Worm (Caenorhabditis elegans): ENCODE data around the gene panl-3.

The panl-3 gene

ce11 chrIII:9789083-9789482, 29.8 kb upstream of the panl-3 start:
- TF ChIP-seq swsn-7 (tag; optimal IDR thresholded peaks at IDR 0.05), result no peak
- no peak for TF ChIP-seq efl-1 (optimal IDR thresholded peaks at IDR 0.05)
- peak in 1 of 2 experiments; percentile 51 for TF ChIP-seq efl-1 (GFP tag; optimal IDR thresholded peaks at IDR 0.05 in 1 of 2)
- no peak for TF ChIP-seq ceh-90 (tag; optimal IDR thresholded peaks at IDR 0.05)

DNA sequence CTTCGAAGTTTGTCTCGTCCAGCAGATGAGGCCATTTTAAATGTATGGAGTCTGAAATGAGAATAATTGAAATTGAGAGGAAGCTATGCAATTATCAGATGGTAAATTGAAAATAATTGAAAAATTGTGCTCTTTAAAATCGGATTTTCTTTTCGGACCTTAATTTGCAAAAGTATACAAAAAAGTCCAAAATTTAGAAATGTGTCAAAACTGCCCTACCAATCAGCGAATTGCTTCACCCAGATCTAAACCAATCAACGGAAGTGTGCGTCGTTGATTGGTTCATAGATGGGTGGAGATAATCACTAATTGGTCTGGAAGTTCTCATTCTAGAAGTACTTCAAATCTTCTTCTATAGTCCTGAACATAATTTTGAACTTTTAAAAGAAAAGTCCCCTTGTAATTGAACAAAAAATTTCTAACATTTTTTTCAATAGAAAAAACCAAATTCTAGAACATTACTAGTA, 29.2 kb upstream of the panl-3 start, which contains the start of gene R10E11.5:
Gene R10E11.5, minus strand, starts transcription at position 51 of the 467 bp plus-strand sequence.
- no peak for TF ChIP-seq nhr-28 (tag; optimal IDR thresholded peaks at IDR 0.05)
- no peak for TF ChIP-seq mab-9 (GFP tag; IDR thresholded peaks at IDR 0.05)
- no peak for TF ChIP-seq irx-1 (tag; optimal IDR thresholded peaks at IDR 0.05)
- no peak for TF ChIP-seq mep-1 (tag; optimal IDR thresholded peaks at IDR 0.05)
- TF ChIP-seq skn-1 (tag; optimal IDR thresholded peaks at IDR 0.05), result no peak
- no peak for TF ChIP-seq sptf-1 (tag; optimal IDR thresholded peaks at IDR 0.05)
- no peak for TF ChIP-seq ceh-8 (GFP tag; optimal IDR thresholded peaks at IDR 0.05)
- TF ChIP-seq nhr-12 (tag; optimal IDR thresholded peaks at IDR 0.05), result no peak
- TF ChIP-seq unc-62 (GFP tag; optimal IDR thresholded peaks at IDR 0.05), result no peak
- no peak for TF ChIP-seq zip-4 (GFP tag; optimal IDR thresholded peaks at IDR 0.05)
- TF ChIP-seq ceh-88 (GFP tag; IDR thresholded peaks at IDR 0.05), result no peak
- TF ChIP-seq nhr-71 (tag; optimal IDR thresholded peaks at IDR 0.05), result no peak
- TF ChIP-seq sup-37 (GFP tag; optimal IDR thresholded peaks at IDR 0.05), result no peak
- TF ChIP-seq hpl-2 (GFP tag; optimal IDR thresholded peaks at IDR 0.05), result no peak
- no peak for TF ChIP-seq blmp-1 (tag; optimal IDR thresholded peaks at IDR 0.05)
- TF ChIP-seq nhr-11 (tag; optimal IDR thresholded peaks at IDR 0.05), result no peak
- TF ChIP-seq pax-3 (tag; optimal IDR thresholded peaks at IDR 0.05), result no peak
- no peak for TF ChIP-seq nhr-47 (tag; optimal IDR thresholded peaks at IDR 0.05)
- no peak for TF ChIP-seq elt-3 (tag; optimal IDR thresholded peaks at IDR 0.05)
- TF ChIP-seq dsc-1 (tag; optimal IDR thresholded peaks at IDR 0.05), result no peak

DNA sequence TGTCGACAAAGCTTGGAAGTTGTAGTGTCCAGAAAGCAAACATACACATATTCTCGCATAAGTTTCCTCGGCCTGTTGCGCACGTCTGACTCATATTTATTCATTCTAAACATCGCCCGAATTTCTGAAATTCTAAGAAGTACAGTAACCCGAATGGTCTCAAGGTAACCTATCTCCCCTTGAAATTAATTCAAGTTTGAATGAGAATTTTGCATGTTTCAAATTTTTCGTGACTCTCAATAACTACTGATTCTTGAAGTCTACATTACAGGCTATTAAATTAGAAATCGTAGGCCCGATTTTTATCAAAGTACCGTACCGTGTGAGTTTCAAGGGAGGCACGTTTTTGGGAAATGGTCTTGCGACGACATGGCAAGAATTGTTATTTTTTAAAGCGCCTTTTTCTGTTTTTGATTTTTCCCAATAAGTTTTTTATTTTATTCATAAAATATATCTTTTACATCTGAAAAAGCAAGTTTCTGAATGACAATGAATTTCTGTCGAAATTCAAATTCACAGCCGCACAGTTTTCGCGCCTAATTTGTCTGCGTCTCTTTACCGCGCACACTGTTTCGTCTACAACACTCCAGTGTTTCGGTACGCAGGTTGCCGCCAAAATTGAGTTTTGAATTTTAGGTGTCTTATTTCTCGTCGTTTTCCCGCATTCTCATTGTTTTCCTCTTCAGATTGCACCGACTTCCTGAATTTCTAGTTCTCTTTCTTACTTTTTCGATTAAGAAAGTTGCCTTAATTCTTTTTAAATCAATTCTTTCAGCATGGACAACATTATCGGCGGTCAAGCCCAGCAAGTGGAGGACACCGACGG, 25.1 kb upstream of the panl-3 start, which contains the start of the genes R10E11.9 and mcm-6:
Gene R10E11.9, minus strand, starts transcription at position 51 of the 826 bp plus-strand sequence.
Gene mcm-6, plus strand, starts transcription at position 776 of the 826 bp plus-strand sequence.
- TF ChIP-seq nhr-47 (tag; optimal IDR thresholded peaks at IDR 0.05) (no peak), nhr-19 (GFP tag; conservative IDR thresholded peaks at IDR 0.05) (no peak), nhr-90 (tag; optimal IDR thresholded peaks at IDR 0.05; ENCODE audit: poor library complexity) (peak; percentile 22), rnt-1 (tag; optimal IDR thresholded peaks at IDR 0.05) (no peak), nhr-12 (tag; optimal IDR thresholded peaks at IDR 0.05) (no peak), pqm-1 (tag; optimal IDR thresholded peaks at IDR 0.05) (no peak), ceh-63 (GFP tag; optimal IDR thresholded peaks at IDR 0.05) (no peak), Y116A8C.19 (tag; optimal IDR thresholded peaks at IDR 0.05; ENCODE audit: borderline replicate concordance) (no peak), xbp-1 (tag; optimal IDR thresholded peaks at IDR 0.05) (no peak), aly-2 (tag; optimal IDR thresholded peaks at IDR 0.05) (no peak), unc-30 (tag; optimal IDR thresholded peaks at IDR 0.05) (no peak), sup-37 (GFP tag; optimal IDR thresholded peaks at IDR 0.05) (no peak), vab-15 (tag; optimal IDR thresholded peaks at IDR 0.05) (no peak), pag-3 (tag; optimal IDR thresholded peaks at IDR 0.05; ENCODE audit: borderline replicate concordance, insufficient read depth) (no peak), jun-1 (tag; optimal IDR thresholded peaks at IDR 0.05) (no peak), nhr-76 (tag; optimal IDR thresholded peaks at IDR 0.05) (no peak), unc-62 (GFP tag; optimal IDR thresholded peaks at IDR 0.05) (no peak), hpl-2 (GFP tag; optimal IDR thresholded peaks at IDR 0.05) (no peak), zip-4 (GFP tag; optimal IDR thresholded peaks at IDR 0.05) (no peak), elt-2 (tag; optimal IDR thresholded peaks at IDR 0.05) (no peak), hlh-4 (tag; optimal IDR thresholded peaks at IDR 0.05) (no peak), snu-23 (GFP tag; optimal IDR thresholded peaks at IDR 0.05) (peak; percentile 35), lin-14 (GFP tag; optimal IDR thresholded peaks at IDR 0.05) (peak; percentile 47), lin-35 (GFP tag; optimal IDR thresholded peaks at IDR 0.05) (peak; percentile 56 to 88), C16A3.4 (tag; optimal IDR thresholded peaks at IDR 0.05) (peak; percentile 40), mef-2 (tag; optimal IDR thresholded peaks at IDR 0.05) (no peak), C34B4.2 (tag; optimal IDR thresholded peaks at IDR 0.05) (no peak), ceh-88 (GFP tag; IDR thresholded peaks at IDR 0.05) (no peak), dpl-1 (GFP tag; optimal IDR thresholded peaks at IDR 0.05) (peak; percentile 87 to 89 (median 88)), lin-13 (GFP tag; optimal IDR thresholded peaks at IDR 0.05) (peak; percentile 26), blmp-1 (tag; optimal IDR thresholded peaks at IDR 0.05) (peak; percentile 47), aha-1 (tag; optimal IDR thresholded peaks at IDR 0.05) (no peak)
